Worm (Caenorhabditis elegans) whole organism, late embryonic: ENCODE data around the gene ZK822.9.

ENCODE experiments used
- C08G9.2 ChIP-seq: sonication (generic microtip); optimal IDR thresholded peaks from 2 replicates; lab custom pipeline; 2016; ENCODE audit warnings: mild to moderate bottlenecking, missing genetic modification characterization, moderate library complexity, missing compliant biosample characterization
- ahr-1 ChIP-seq: sonication (generic microtip); optimal IDR thresholded peaks from 2 replicates; lab custom pipeline; 2016; ENCODE audit warnings: missing genetic modification characterization, missing compliant biosample characterization
- tbx-2 ChIP-seq: sonication (generic microtip); optimal IDR thresholded peaks from 2 replicates; lab custom pipeline; 2016; ENCODE audit warnings: missing genetic modification characterization, missing compliant biosample characterization
- unc-3 ChIP-seq, 2 experiments: fragments of 200-800 bp in 1 of 2; sonication (Bioruptor generic) in 1 of 2; sonication (generic microtip) in 1 of 2; conservative IDR thresholded peaks in 1 of 2; optimal IDR thresholded peaks in 1 of 2; 2 replicates each; pipeline versions ENCODE4 v1.3.6 to Lab custom; 2016 to 2022; ENCODE audit warnings: missing compliant biosample characterization in 2 of 2, missing genetic modification characterization in 2 of 2, missing genetic modification reagents in 1 of 2

DNA sequence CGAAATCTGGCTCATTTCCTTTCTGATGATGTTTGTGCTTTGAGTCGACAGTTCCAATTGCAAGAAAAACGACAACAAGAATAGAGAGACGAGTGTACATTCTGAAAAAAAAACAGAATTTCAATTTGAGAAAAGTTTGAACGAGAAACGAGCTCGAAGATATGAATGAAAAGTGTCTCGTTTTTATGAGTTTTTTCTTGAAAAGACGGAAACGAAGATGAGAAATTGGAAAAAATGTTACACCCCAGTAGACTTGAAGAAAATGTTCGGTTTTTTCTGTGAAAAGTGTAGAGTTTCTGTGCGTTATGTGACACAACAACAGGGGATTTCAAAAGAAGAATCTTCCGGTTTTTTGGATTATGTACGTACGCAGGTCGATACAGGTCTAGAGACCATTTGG is 7.3 kb downstream of the ZK822.9 start, which contains the start of gene srlf-31:
- no peak for TF ChIP-seq ahr-1 (tag; lab: Kevin White, UChicago)
- TF ChIP-seq unc-3 (GFP tag; conservative IDR thresholded peaks at IDR 0.05; lab: Robert Waterston, UW), result no peak
- TF ChIP-seq unc-3 (tag; optimal IDR thresholded peaks at IDR 0.05; lab: Kevin White, UChicago), result no peak
- no peak for TF ChIP-seq tbx-2 (tag; lab: Kevin White, UChicago)
- no peak for TF ChIP-seq C08G9.2
